Fruit fly (Drosophila melanogaster) S2 (cell line): ENCODE data around the gene IA-2.

Experiments used
- CG8478 ChIP-seq: fragments of >200 bp; optimal IDR thresholded peaks from 2 replicates; lab custom pipeline; 2018
- CTCF ChIP-seq, 2 experiments: fragments of >200 bp; optimal IDR thresholded peaks; 2 replicates each; lab custom pipeline; 2018

- TF ChIP-seq CTCF (optimal IDR thresholded peaks at IDR 0.05; lab: Kevin White, UChicago) (no peak), CG8478 (no peak)
These were observed 1.5 kb upstream of the IA-2 start for dm6 chr2L:1049361-1049760.
